Fruit fly (Drosophila melanogaster) whole organism, pupa: ENCODE data around the gene CG17343.

Experiments
- CG14655 ChIP-seq: fragments of 200-800 bp; sonication (Bioruptor generic); optimal IDR thresholded peaks from 3 replicates; lab custom pipeline; 2017; ENCODE audit warnings: mild to moderate bottlenecking, missing biosample characterization, missing genetic modification reagents, missing genetic modification characterization
- gl ChIP-seq: fragments of 200-800 bp; sonication (Bioruptor generic); optimal IDR thresholded peaks from 2 replicates; lab custom pipeline; 2018; ENCODE audit warnings: missing biosample characterization, mild to moderate bottlenecking, missing genetic modification characterization

DNA sequence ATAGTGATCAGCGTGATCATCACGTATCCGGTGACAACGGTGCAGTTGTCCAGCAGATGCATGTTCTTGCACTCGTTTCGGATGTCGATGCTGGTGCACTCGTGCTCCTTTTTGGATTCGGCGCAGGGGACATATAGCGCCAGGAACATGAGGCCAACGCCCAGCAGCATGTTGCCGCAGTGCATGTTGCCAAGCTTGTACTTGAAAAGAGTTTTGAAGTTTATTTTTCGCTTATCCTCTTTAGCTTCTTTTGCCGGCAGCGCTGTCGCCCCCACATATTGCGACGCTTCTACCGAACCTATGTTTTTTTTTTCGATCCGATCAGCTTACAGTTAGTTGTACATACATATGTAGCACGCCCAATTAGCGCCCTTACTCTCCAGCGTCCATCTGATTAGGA is 3.7 kb downstream of the CG17343 start:
- TF ChIP-seq gl (no peak), CG14655 (GFP tag; lab: Kevin White, UChicago) (no peak)
